Worm (Caenorhabditis elegans) whole organism, L4/young adult: ENCODE data around the gene vps-24.

ENCODE experiments used
- W03F9.2 ChIP-seq: fragments of 150-350 bp; optimal IDR thresholded peaks from 2 replicates; lab custom pipeline; 2014; ENCODE audit warnings: missing biosample characterization, missing genetic modification characterization
- dao-5 ChIP-seq: sonication (generic microtip); optimal IDR thresholded peaks from 2 replicates; lab custom pipeline; 2016; ENCODE audit warnings: missing genotype, missing genetic modification characterization, moderate library complexity, missing compliant biosample characterization
- him-1 ChIP-seq: sonication (generic microtip); optimal IDR thresholded peaks from 2 replicates; lab custom pipeline; 2016; ENCODE audit warnings: missing genotype, missing genetic modification reagents, missing genetic modification characterization, missing compliant biosample characterization

DNA sequence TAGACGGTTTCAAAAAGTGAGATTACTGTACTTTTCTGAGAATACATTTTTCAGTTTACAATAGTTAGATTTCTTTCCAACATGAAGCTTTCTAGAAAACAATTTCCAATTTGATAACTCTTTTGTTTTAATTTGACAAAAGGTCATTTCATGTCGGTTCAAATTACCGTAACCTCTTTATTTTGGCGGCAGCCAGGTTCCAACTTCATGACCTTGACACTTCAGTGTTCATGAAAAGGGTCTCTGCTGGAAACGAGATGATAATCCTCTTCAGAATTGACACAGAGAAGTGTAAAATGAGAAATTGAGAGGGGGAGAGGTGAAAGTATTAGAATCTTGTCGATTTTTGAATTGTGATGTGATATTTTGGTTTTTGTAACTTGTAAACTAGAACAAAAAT lies 27.7 kb downstream of the vps-24 start:
- TF ChIP-seq dao-5 (tag; lab: Kevin White, UChicago) (no peak), him-1 (tag; lab: Kevin White, UChicago) (no peak), W03F9.2 (tag; lab: Kevin White, UChicago) (no peak)
